Fruit fly (Drosophila melanogaster) whole organism, embryonic: ENCODE data around the gene CG14715.

Experiments used
- Abd-B ChIP-seq: fragments of 200-800 bp; sonication (Bioruptor generic); optimal IDR thresholded peaks from 2 replicates; lab custom pipeline; 2018; ENCODE audit warnings: missing biosample characterization, mild to moderate bottlenecking, missing genetic modification characterization, moderate library complexity
- Bdp1 ChIP-seq: fragments of 200-800 bp; sonication (Bioruptor generic); optimal IDR thresholded peaks from 3 replicates; lab custom pipeline; 2016; ENCODE audit warnings: missing biosample characterization, missing genetic modification characterization
- CG10209 ChIP-seq: fragments of 200-800 bp; sonication (Bioruptor generic); optimal IDR thresholded peaks from 3 replicates; lab custom pipeline; 2017; ENCODE audit warnings: missing biosample characterization, mild to moderate bottlenecking, missing genetic modification characterization, missing genetic modification reagents
- CG10366 ChIP-seq: fragments of 200-800 bp; sonication (Bioruptor generic); IDR thresholded peaks from 2 replicates; pipeline ENCODE4 v1.3.6; 2022; ENCODE audit warnings: missing biosample characterization, missing genetic modification characterization
- CG10979 ChIP-seq: fragments of 200-800 bp; sonication (Bioruptor generic); optimal IDR thresholded peaks from 2 replicates; lab custom pipeline; 2018; ENCODE audit warnings: missing biosample characterization, mild to moderate bottlenecking, missing genetic modification characterization, moderate library complexity
- CG14667 ChIP-seq: fragments of 200-800 bp; sonication (Bioruptor generic); IDR thresholded peaks from 2 replicates; pipeline ENCODE4 v1.3.6; 2022; ENCODE audit warnings: missing biosample characterization, missing genetic modification characterization
- CG15011 ChIP-seq: fragments of 200-800 bp; sonication (Bioruptor generic); optimal IDR thresholded peaks from 3 replicates; lab custom pipeline; 2018; ENCODE audit warnings: missing biosample characterization, mild to moderate bottlenecking, missing genetic modification characterization
- CG16815 ChIP-seq: fragments of 200-800 bp; sonication (Bioruptor generic); optimal IDR thresholded peaks from 3 replicates; lab custom pipeline; 2017; ENCODE audit warnings: missing biosample characterization, mild to moderate bottlenecking, missing genetic modification characterization
- CG18599 ChIP-seq: fragments of 200-800 bp; sonication (Bioruptor generic); optimal IDR thresholded peaks from 3 replicates; lab custom pipeline; 2017; ENCODE audit warnings: missing biosample characterization, missing genetic modification characterization, mild to moderate bottlenecking, moderate library complexity, missing genetic modification reagents
- CG4328 ChIP-seq: fragments of 200-800 bp; sonication (Bioruptor generic); optimal IDR thresholded peaks from 3 replicates; lab custom pipeline; 2017; ENCODE audit warnings: missing biosample characterization, missing genetic modification reagents, missing genetic modification characterization
- CG5953 ChIP-seq: fragments of 200-800 bp; sonication (Bioruptor generic); IDR thresholded peaks from 2 replicates; pipeline ENCODE4 v1.3.6; 2022; ENCODE audit warnings: missing biosample characterization, missing genetic modification characterization
- CG8290 ChIP-seq, 3 experiments: fragments of 200-800 bp; sonication (Bioruptor generic); optimal IDR thresholded peaks; 2 replicates each; lab custom pipeline; 2016 to 2019; ENCODE audit warnings: missing biosample characterization in 3 of 3, missing genetic modification characterization in 3 of 3, mild to moderate bottlenecking in 2 of 3, moderate library complexity in 1 of 3
- Camta ChIP-seq: fragments of 200-800 bp; sonication (Bioruptor generic); optimal IDR thresholded peaks from 2 replicates; lab custom pipeline; 2016; ENCODE audit warnings: missing biosample characterization, missing genetic modification characterization
- CoRest ChIP-seq: fragments of 200-800 bp; sonication (Bioruptor generic); optimal IDR thresholded peaks from 3 replicates; lab custom pipeline; 2018; ENCODE audit warnings: missing biosample characterization, mild to moderate bottlenecking, missing genetic modification characterization, moderate library complexity
- Ets97D ChIP-seq: fragments of 200-800 bp; sonication (Bioruptor generic); optimal IDR thresholded peaks from 3 replicates; lab custom pipeline; 2016; ENCODE audit warnings: missing biosample characterization, missing genetic modification characterization
- Fer1 ChIP-seq: fragments of 200-800 bp; sonication (Bioruptor generic); optimal IDR thresholded peaks from 2 replicates; lab custom pipeline; 2017; ENCODE audit warnings: missing biosample characterization, mild to moderate bottlenecking, missing genetic modification characterization
- Fer3 ChIP-seq: fragments of 200-800 bp; sonication (Bioruptor generic); optimal IDR thresholded peaks from 2 replicates; lab custom pipeline; 2018; ENCODE audit warnings: missing biosample characterization, mild to moderate bottlenecking, missing genetic modification characterization, moderate library complexity
- Gug ChIP-seq: fragments of 200-800 bp; sonication (Bioruptor generic); IDR thresholded peaks from 4 replicates; pipeline ENCODE4 v1.3.6; 2022; ENCODE audit warnings: missing biosample characterization, missing genetic modification characterization
- H15 ChIP-seq: fragments of 200-800 bp; sonication (Bioruptor generic); IDR thresholded peaks from 3 replicates; pipeline ENCODE4 v1.3.6; 2022; ENCODE audit warnings: missing biosample characterization, missing genetic modification characterization
- Hey ChIP-seq: fragments of 200-800 bp; sonication (Bioruptor generic); optimal IDR thresholded peaks from 3 replicates; lab custom pipeline; 2018; ENCODE audit warnings: missing biosample characterization, mild to moderate bottlenecking, missing genetic modification characterization
- NC2α ChIP-seq: fragments of 200-800 bp; sonication (Bioruptor generic); optimal IDR thresholded peaks from 2 replicates; lab custom pipeline; 2016; ENCODE audit warnings: missing biosample characterization, missing genetic modification characterization
- Neu2 ChIP-seq: fragments of 200-800 bp; sonication (Bioruptor generic); optimal IDR thresholded peaks from 3 replicates; lab custom pipeline; 2016; ENCODE audit warnings: missing biosample characterization, missing genetic modification characterization, borderline replicate concordance
- NfI ChIP-seq: fragments of 200-800 bp; sonication (Bioruptor generic); optimal IDR thresholded peaks from 3 replicates; lab custom pipeline; 2018; ENCODE audit warnings: missing biosample characterization, mild to moderate bottlenecking, missing genetic modification characterization, moderate library complexity
- PHDP ChIP-seq: fragments of 200-800 bp; sonication (Bioruptor generic); optimal IDR thresholded peaks from 3 replicates; lab custom pipeline; 2018; ENCODE audit warnings: missing biosample characterization, mild to moderate bottlenecking, missing genetic modification characterization, moderate library complexity
- Rfx ChIP-seq: fragments of 200-800 bp; sonication (Bioruptor generic); IDR thresholded peaks from 2 replicates; pipeline ENCODE4 v1.3.6; 2022; ENCODE audit warnings: missing biosample characterization, missing genetic modification characterization
- Rx ChIP-seq: fragments of 200-800 bp; sonication (Bioruptor generic); IDR thresholded peaks from 2 replicates; pipeline ENCODE4 v1.3.6; 2022; ENCODE audit warnings: missing biosample characterization, missing genetic modification characterization
- Sox100B ChIP-seq: fragments of 200-800 bp; sonication (Bioruptor generic); optimal IDR thresholded peaks from 3 replicates; lab custom pipeline; 2018; ENCODE audit warnings: missing biosample characterization, mild to moderate bottlenecking, missing genetic modification characterization
- Sry-β ChIP-seq: fragments of 200-800 bp; sonication (Bioruptor generic); optimal IDR thresholded peaks from 2 replicates; lab custom pipeline; 2018; ENCODE audit warnings: missing biosample characterization, mild to moderate bottlenecking, missing genetic modification characterization, moderate library complexity
- Taf1 ChIP-seq: fragments of 200-800 bp; sonication (Bioruptor generic); IDR thresholded peaks from 2 replicates; pipeline ENCODE4 v1.3.6; 2022; ENCODE audit warnings: missing biosample characterization, missing genetic modification characterization
- Trl ChIP-seq, 3 experiments: fragments of >200 bp in 2 of 3; fragments of 200-800 bp in 1 of 3; sonication (Bioruptor generic) in 1 of 3; optimal IDR thresholded peaks; 2 replicates in 1 of 3; 3 replicates in 2 of 3; lab custom pipeline; 2016 to 2017; ENCODE audit warnings: missing biosample characterization in 1 of 3, missing genetic modification characterization in 1 of 3
- abd-A ChIP-seq: fragments of 200-800 bp; sonication (Bioruptor generic); optimal IDR thresholded peaks from 3 replicates; lab custom pipeline; 2019; ENCODE audit warnings: missing biosample characterization, mild to moderate bottlenecking, missing genetic modification characterization, moderate library complexity
- ara ChIP-seq: fragments of 200-800 bp; sonication (Bioruptor generic); IDR thresholded peaks from 2 replicates; pipeline ENCODE4 v1.3.6; 2022; ENCODE audit warnings: missing biosample characterization, missing genetic modification characterization
- bcd ChIP-seq: fragments of 200-800 bp; sonication (Bioruptor generic); optimal IDR thresholded peaks from 2 replicates; lab custom pipeline; 2017; ENCODE audit warnings: missing biosample characterization, mild to moderate bottlenecking, missing genetic modification characterization
- bowl ChIP-seq: fragments of 200-800 bp; sonication (Bioruptor generic); IDR thresholded peaks from 2 replicates; pipeline ENCODE4 v1.3.6; 2022; ENCODE audit warnings: missing biosample characterization, missing genetic modification characterization
- en ChIP-seq: fragments of 200-800 bp; sonication (Bioruptor generic); optimal IDR thresholded peaks from 2 replicates; lab custom pipeline; 2016; ENCODE audit warnings: missing biosample characterization, missing genetic modification characterization
- fd3F ChIP-seq: fragments of 200-800 bp; sonication (Bioruptor generic); optimal IDR thresholded peaks from 2 replicates; lab custom pipeline; 2018; ENCODE audit warnings: missing biosample characterization, mild to moderate bottlenecking, missing genetic modification characterization, moderate library complexity
- gsb-n ChIP-seq: fragments of 200-800 bp; sonication (Bioruptor generic); optimal IDR thresholded peaks from 3 replicates; lab custom pipeline; 2018; ENCODE audit warnings: missing biosample characterization, mild to moderate bottlenecking, missing genetic modification characterization
- ken ChIP-seq: fragments of 200-800 bp; sonication (Bioruptor generic); IDR thresholded peaks from 3 replicates; pipeline ENCODE4 v1.3.6; 2022; ENCODE audit warnings: missing biosample characterization, missing genetic modification characterization
- lola ChIP-seq, 3 experiments: fragments of >200 bp in 2 of 3; fragments of 200-800 bp in 1 of 3; sonication (Bioruptor generic) in 1 of 3; optimal IDR thresholded peaks; 2 replicates each; lab custom pipeline; 2017 to 2019; ENCODE audit warnings: missing biosample characterization in 3 of 3, missing genetic modification characterization in 3 of 3, mild to moderate bottlenecking in 1 of 3, moderate library complexity in 1 of 3
- nau ChIP-seq: fragments of 200-800 bp; sonication (Bioruptor generic); optimal IDR thresholded peaks from 3 replicates; lab custom pipeline; 2017; ENCODE audit warnings: missing biosample characterization, mild to moderate bottlenecking, missing genetic modification characterization, missing genetic modification reagents
- p53 ChIP-seq: fragments of 200-800 bp; sonication (Bioruptor generic); optimal IDR thresholded peaks from 2 replicates; lab custom pipeline; 2016; ENCODE audit warnings: missing biosample characterization, missing genetic modification characterization
- psq ChIP-seq: fragments of 200-800 bp; sonication (Bioruptor generic); optimal IDR thresholded peaks from 2 replicates; lab custom pipeline; 2017; ENCODE audit warnings: missing biosample characterization, missing genetic modification characterization
- pum ChIP-seq: fragments of 200-800 bp; sonication (Bioruptor generic); optimal IDR thresholded peaks from 2 replicates; lab custom pipeline; 2016; ENCODE audit warnings: missing biosample characterization, missing genetic modification characterization
- sob ChIP-seq: fragments of 200-800 bp; sonication (Bioruptor generic); IDR thresholded peaks from 2 replicates; pipeline ENCODE4 v1.3.6; 2022; ENCODE audit warnings: missing biosample characterization, missing genetic modification characterization
- ssp ChIP-seq: fragments of 200-800 bp; sonication (Bioruptor generic); IDR thresholded peaks from 2 replicates; pipeline ENCODE4 v1.3.6; 2022; ENCODE audit warnings: missing biosample characterization, missing genetic modification characterization
- toy ChIP-seq: fragments of 200-800 bp; sonication (Bioruptor generic); IDR thresholded peaks from 2 replicates; pipeline ENCODE4 v1.3.6; 2022; ENCODE audit warnings: missing biosample characterization, missing genetic modification characterization
- trem ChIP-seq: fragments of 200-800 bp; optimal IDR thresholded peaks from 3 replicates; lab custom pipeline; 2019; ENCODE audit warnings: missing biosample characterization, mild to moderate bottlenecking, missing genetic modification characterization, moderate library complexity
- usp ChIP-seq: fragments of >200 bp; optimal IDR thresholded peaks from 2 replicates; lab custom pipeline; 2017; ENCODE audit warnings: missing biosample characterization, missing genetic modification characterization
- yki ChIP-seq: fragments of >200 bp; optimal IDR thresholded peaks from 3 replicates; lab custom pipeline; 2018
- zfh1 ChIP-seq: fragments of 200-800 bp; sonication (Bioruptor generic); IDR thresholded peaks from 3 replicates; pipeline ENCODE4 v1.3.6; 2022; ENCODE audit warnings: missing biosample characterization, missing genetic modification characterization

The CG14715 gene

DNA sequence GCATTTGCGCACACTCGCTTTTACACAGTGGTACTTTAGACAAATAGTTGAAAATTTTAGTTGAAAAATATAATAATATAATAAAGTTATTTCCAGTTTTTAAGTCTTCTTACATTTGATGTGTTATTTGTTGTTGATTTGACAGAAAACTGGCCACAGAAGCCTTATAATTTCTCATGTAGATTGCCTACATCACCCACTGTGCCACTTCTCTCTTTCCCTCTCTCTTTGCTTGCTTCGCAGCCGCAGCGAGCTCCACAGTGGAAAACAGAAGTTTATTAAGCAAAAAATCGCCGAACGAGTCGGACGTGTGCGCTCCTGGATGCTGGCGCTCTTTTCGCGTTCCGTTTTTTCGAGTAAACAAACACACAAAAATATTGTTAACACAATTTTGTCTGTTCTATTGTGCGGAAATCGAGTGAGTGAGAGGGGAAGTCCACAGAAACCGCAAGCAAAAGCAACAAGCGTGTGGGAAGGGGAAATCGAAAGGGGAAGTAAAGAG is 18.1 kb upstream of the CG14715 start, which contains the start of gene CG42327 (continued):
- peak; percentile 87 for TF ChIP-seq ssp (GFP tag; lab: Robert Waterston, UW)
- TF ChIP-seq CG14667 (GFP tag; lab: Robert Waterston, UW), result peak; percentile 92
- TF ChIP-seq toy (GFP tag; lab: Robert Waterston, UW), result peak; percentile 80
- peak; percentile 87 for TF ChIP-seq Fer3 (tag; lab: Kevin White, UChicago)
- TF ChIP-seq CG10366 (GFP tag; lab: Robert Waterston, UW), result peak; percentile 96
- TF ChIP-seq Rx, result peak; percentile 94
- TF ChIP-seq bowl, result peak; percentile 83
- TF ChIP-seq sob (GFP tag; lab: Robert Waterston, UW), result peak; percentile 93
- peak; percentile 97 for TF ChIP-seq gsb-n (tag; lab: Kevin White, UChicago)
- TF ChIP-seq yki (lab: Kevin White, UChicago), result no peak
- TF ChIP-seq ara (GFP tag; lab: Robert Waterston, UW), result peak; percentile 97
- TF ChIP-seq CG5953 (GFP tag; lab: Robert Waterston, UW), result peak; percentile 98
- peak in 1 of 3 experiments; percentile 91 for TF ChIP-seq lola (GFP tag; optimal IDR thresholded peaks at IDR 0.05; lab: Kevin White, UChicago)
- TF ChIP-seq CG18599 (GFP tag; lab: Kevin White, UChicago), result peak; percentile 95
- peak; percentile 83 for TF ChIP-seq pum (GFP tag; lab: Kevin White, UChicago)
- peak; percentile 87 for TF ChIP-seq psq (GFP tag; lab: Kevin White, UChicago)
- TF ChIP-seq CoRest, result peak; percentile 91
- TF ChIP-seq ken (GFP tag; lab: Robert Waterston, UW), result peak; percentile 97
- TF ChIP-seq CG15011, result peak; percentile 80
- peak; percentile 80 for TF ChIP-seq CG8290 (GFP tag; optimal IDR thresholded peaks at IDR 0.05; lab: Kevin White, UChicago)
- TF ChIP-seq CG8290 (tag; optimal IDR thresholded peaks at IDR 0.05; lab: Kevin White, UChicago), result peak; percentile 23 to 74
- TF ChIP-seq bcd (GFP tag; lab: Kevin White, UChicago), result peak; percentile 94
- TF ChIP-seq CG4328 (GFP tag; lab: Kevin White, UChicago), result peak; percentile 73
- peak; percentile 72 for TF ChIP-seq NC2α
- TF ChIP-seq abd-A (tag; lab: Kevin White, UChicago), result peak; percentile 58
- TF ChIP-seq CG16815, result peak; percentile 89
- peak; percentile 66 for TF ChIP-seq Sry-β (GFP tag; lab: Kevin White, UChicago)
- TF ChIP-seq CG10979, result peak; percentile 96
- peak; percentile 96 for TF ChIP-seq PHDP (tag; lab: Kevin White, UChicago)
- no peak for TF ChIP-seq usp
- TF ChIP-seq Rfx (GFP tag; lab: Robert Waterston, UW), result peak; percentile 90
- peak; percentile 97 for TF ChIP-seq H15
- TF ChIP-seq nau (GFP tag; lab: Kevin White, UChicago), result peak; percentile 91
- peak; percentile 87 for TF ChIP-seq Camta (GFP tag; lab: Kevin White, UChicago)
- peak; percentile 58; the same call in 1 of the 2 replicates for TF ChIP-seq Taf1 (GFP tag; lab: Robert Waterston, UW)
- TF ChIP-seq Gug, result peak; percentile 90
- peak; percentile 92 for TF ChIP-seq NfI (GFP tag; lab: Kevin White, UChicago)
- no peak for TF ChIP-seq Neu2 (GFP tag; lab: Kevin White, UChicago)
- peak; percentile 86 for TF ChIP-seq Abd-B (GFP tag; lab: Kevin White, UChicago)
- peak; percentile 70 for TF ChIP-seq fd3F
- peak; percentile 92 for TF ChIP-seq Sox100B
- peak; percentile 66 for TF ChIP-seq en (GFP tag; lab: Kevin White, UChicago)
- peak; percentile 91 for TF ChIP-seq trem (tag; lab: Kevin White, UChicago)
- TF ChIP-seq Fer1 (GFP tag; lab: Kevin White, UChicago), result peak; percentile 94
- peak; percentile 95 for TF ChIP-seq CG10209 (GFP tag; lab: Kevin White, UChicago)
- TF ChIP-seq Bdp1 (GFP tag; lab: Kevin White, UChicago), result peak; percentile 83
- TF ChIP-seq zfh1 (GFP tag; lab: Robert Waterston, UW), result peak; percentile 98
- TF ChIP-seq Trl (optimal IDR thresholded peaks at IDR 0.05; lab: Kevin White, UChicago), result peak; percentile 63 to 74
- peak; percentile 85 for TF ChIP-seq Trl (GFP tag; optimal IDR thresholded peaks at IDR 0.05; lab: Kevin White, UChicago)
- TF ChIP-seq p53 (GFP tag; lab: Kevin White, UChicago), result peak; percentile 55
- peak; percentile 45 for TF ChIP-seq Ets97D (GFP tag; lab: Kevin White, UChicago)
- no peak for TF ChIP-seq Hey (tag; lab: Kevin White, UChicago)
